Worm (Caenorhabditis elegans) whole organism, late embryonic: ENCODE data around the gene ldb-1.

Experiments
- C08G9.2 ChIP-seq: sonication (generic microtip); optimal IDR thresholded peaks from 2 replicates; lab custom pipeline; 2016; ENCODE audit warnings: mild to moderate bottlenecking, missing genetic modification characterization, moderate library complexity, missing compliant biosample characterization
- K02D7.2 ChIP-seq: sonication (generic microtip); optimal IDR thresholded peaks from 2 replicates; lab custom pipeline; 2017; ENCODE audit warnings: mild to moderate bottlenecking, missing genetic modification characterization, missing compliant biosample characterization
- K09A11.1 ChIP-seq: sonication (generic microtip); optimal IDR thresholded peaks from 2 replicates; lab custom pipeline; 2017; ENCODE audit warnings: antibody characterized with exemption, mild to moderate bottlenecking, missing genetic modification characterization, missing compliant biosample characterization; ENCODE audit not compliant: insufficient read depth
- T23F11.4 ChIP-seq: fragments of 200-800 bp; sonication (Bioruptor generic); optimal IDR thresholded peaks from 2 replicates; lab custom pipeline; 2018; ENCODE audit warnings: mild to moderate bottlenecking, missing genetic modification characterization, missing compliant biosample characterization
- ceh-2 ChIP-seq: sonication (generic microtip); optimal IDR thresholded peaks from 2 replicates; lab custom pipeline; 2016; ENCODE audit warnings: missing genotype, missing genetic modification characterization, missing compliant biosample characterization
- ceh-22 ChIP-seq: sonication (generic microtip); optimal IDR thresholded peaks from 2 replicates; lab custom pipeline; 2017; ENCODE audit warnings: missing biosample characterization, missing genetic modification characterization
- ceh-24 ChIP-seq: sonication (generic microtip); optimal IDR thresholded peaks from 2 replicates; lab custom pipeline; 2016; ENCODE audit warnings: mild to moderate bottlenecking, missing genetic modification characterization, missing compliant biosample characterization
- ceh-31 ChIP-seq: sonication (generic microtip); optimal IDR thresholded peaks from 2 replicates; lab custom pipeline; 2016; ENCODE audit warnings: missing genetic modification characterization, missing compliant biosample characterization
- ceh-34 ChIP-seq: sonication (generic microtip); optimal IDR thresholded peaks from 2 replicates; lab custom pipeline; 2016; ENCODE audit warnings: mild to moderate bottlenecking, missing genetic modification characterization, missing compliant biosample characterization
- ceh-45 ChIP-seq: fragments of 200-800 bp; sonication (Bioruptor generic); IDR thresholded peaks from 2 replicates; pipeline ENCODE4 v1.3.6; 2022; ENCODE audit warnings: missing genetic modification reagents, missing genetic modification characterization, missing compliant biosample characterization
- ceh-48 ChIP-seq: sonication (generic microtip); optimal IDR thresholded peaks from 2 replicates; lab custom pipeline; 2016; ENCODE audit warnings: missing genetic modification characterization, inconsistent platforms, missing compliant biosample characterization
- ceh-6 ChIP-seq: fragments of 200-800 bp; sonication (Bioruptor generic); optimal IDR thresholded peaks from 2 replicates; lab custom pipeline; 2018; ENCODE audit warnings: mild to moderate bottlenecking, missing genetic modification characterization, missing compliant biosample characterization
- ceh-9 ChIP-seq: sonication (generic microtip); optimal IDR thresholded peaks from 2 replicates; lab custom pipeline; 2016; ENCODE audit warnings: mild to moderate bottlenecking, missing genetic modification characterization, inconsistent platforms, missing compliant biosample characterization
- che-1 ChIP-seq: sonication (generic microtip); optimal IDR thresholded peaks from 2 replicates; lab custom pipeline; 2016; ENCODE audit warnings: mild to moderate bottlenecking, missing genetic modification characterization, missing compliant biosample characterization
- elt-4 ChIP-seq: sonication (generic microtip); optimal IDR thresholded peaks from 2 replicates; lab custom pipeline; 2016; ENCODE audit warnings: missing genetic modification characterization, missing compliant biosample characterization
- fax-1 ChIP-seq: sonication (generic microtip); optimal IDR thresholded peaks from 2 replicates; lab custom pipeline; 2016; ENCODE audit warnings: missing genotype, missing genetic modification characterization, missing compliant biosample characterization
- fkh-6 ChIP-seq: sonication (generic microtip); optimal IDR thresholded peaks from 2 replicates; lab custom pipeline; 2016; ENCODE audit warnings: missing genetic modification characterization, missing compliant biosample characterization
- hlh-13 ChIP-seq: fragments of 200-800 bp; sonication (Bioruptor generic); optimal IDR thresholded peaks from 2 replicates; lab custom pipeline; 2018; ENCODE audit warnings: mild to moderate bottlenecking, missing genetic modification characterization, missing compliant biosample characterization
- hlh-30 ChIP-seq: sonication (generic microtip); optimal IDR thresholded peaks from 2 replicates; lab custom pipeline; 2017; ENCODE audit warnings: antibody characterized with exemption, missing genetic modification characterization, missing compliant biosample characterization; ENCODE audit not compliant: insufficient read depth
- lim-6 ChIP-seq: sonication (generic microtip); optimal IDR thresholded peaks from 2 replicates; lab custom pipeline; 2016; ENCODE audit warnings: missing genetic modification characterization, missing compliant biosample characterization
- lin-11 ChIP-seq: fragments of 200-800 bp; sonication (Bioruptor generic); optimal IDR thresholded peaks from 2 replicates; lab custom pipeline; 2018; ENCODE audit warnings: mild to moderate bottlenecking, missing genetic modification characterization, missing compliant biosample characterization
- madf-2 ChIP-seq: sonication (generic microtip); optimal IDR thresholded peaks from 2 replicates; lab custom pipeline; 2017; ENCODE audit warnings: missing genetic modification characterization, missing compliant biosample characterization
- mec-3 ChIP-seq: sonication (generic microtip); optimal IDR thresholded peaks from 2 replicates; lab custom pipeline; 2016; ENCODE audit warnings: borderline replicate concordance, missing genetic modification characterization, missing compliant biosample characterization
- nfya-1 ChIP-seq: sonication (generic microtip); optimal IDR thresholded peaks from 2 replicates; lab custom pipeline; 2017; ENCODE audit warnings: missing genetic modification characterization, mild to moderate bottlenecking, missing compliant biosample characterization, antibody characterized with exemption, moderate library complexity
- nhr-232 ChIP-seq: sonication (generic microtip); optimal IDR thresholded peaks from 2 replicates; lab custom pipeline; 2016; ENCODE audit warnings: missing genetic modification characterization, missing compliant biosample characterization
- npax-4 ChIP-seq: sonication (generic microtip); optimal IDR thresholded peaks from 2 replicates; lab custom pipeline; 2016; ENCODE audit warnings: missing genetic modification characterization, missing compliant biosample characterization
- pag-3 ChIP-seq: sonication (generic microtip); optimal IDR thresholded peaks from 2 replicates; lab custom pipeline; 2016; ENCODE audit warnings: missing compliant biosample characterization, missing genetic modification characterization, borderline replicate concordance
- pat-9 ChIP-seq: fragments of 200-800 bp; sonication (Bioruptor generic); optimal IDR thresholded peaks from 2 replicates; lab custom pipeline; 2018; ENCODE audit warnings: mild to moderate bottlenecking, missing genetic modification characterization, moderate library complexity, missing compliant biosample characterization
- pax-1 ChIP-seq: fragments of 150-350 bp; optimal IDR thresholded peaks from 2 replicates; lab custom pipeline; 2014; ENCODE audit warnings: missing biosample characterization, missing genetic modification characterization
- pha-4 ChIP-seq: fragments of 150-350 bp; optimal IDR thresholded peaks from 2 replicates; lab custom pipeline; 2018; ENCODE audit warnings: missing biosample characterization, missing genetic modification reagents, missing genetic modification characterization
- ref-2 ChIP-seq: sonication (generic microtip); optimal IDR thresholded peaks from 2 replicates; lab custom pipeline; 2016; ENCODE audit warnings: missing genetic modification characterization, missing compliant biosample characterization
- sdc-2 ChIP-seq: sonication (generic microtip); optimal IDR thresholded peaks from 2 replicates; lab custom pipeline; 2016; ENCODE audit warnings: missing genotype, missing genetic modification characterization, missing compliant biosample characterization
- sox-2 ChIP-seq: fragments of 200-800 bp; sonication (Bioruptor generic); IDR thresholded peaks from 2 replicates; pipeline ENCODE4 v1.3.6; 2022; ENCODE audit warnings: missing genetic modification reagents, missing genetic modification characterization, missing compliant biosample characterization
- sox-4 ChIP-seq: sonication (generic microtip); optimal IDR thresholded peaks from 2 replicates; lab custom pipeline; 2017; ENCODE audit warnings: mild to moderate bottlenecking, missing genetic modification characterization, inconsistent platforms, missing compliant biosample characterization
- syd-9 ChIP-seq: sonication (generic microtip); optimal IDR thresholded peaks from 2 replicates; lab custom pipeline; 2016; ENCODE audit warnings: mild to moderate bottlenecking, missing genetic modification characterization, moderate library complexity, missing compliant biosample characterization
- tbx-2 ChIP-seq: sonication (generic microtip); optimal IDR thresholded peaks from 2 replicates; lab custom pipeline; 2016; ENCODE audit warnings: missing genetic modification characterization, missing compliant biosample characterization
- tbx-7 ChIP-seq: sonication (generic microtip); optimal IDR thresholded peaks from 2 replicates; lab custom pipeline; 2016; ENCODE audit warnings: missing genotype, missing genetic modification characterization, missing compliant biosample characterization
- unc-55 ChIP-seq: sonication (generic microtip); optimal IDR thresholded peaks from 2 replicates; lab custom pipeline; 2017; ENCODE audit warnings: missing biosample characterization, missing genetic modification reagents, missing genetic modification characterization
- zip-5 ChIP-seq: sonication (generic microtip); optimal IDR thresholded peaks from 2 replicates; lab custom pipeline; 2016; ENCODE audit warnings: missing genetic modification characterization, missing compliant biosample characterization
- ztf-16 ChIP-seq: sonication (generic microtip); optimal IDR thresholded peaks from 2 replicates; lab custom pipeline; 2017; ENCODE audit warnings: missing genetic modification characterization, missing compliant biosample characterization

ldb-1 gene

DNA sequence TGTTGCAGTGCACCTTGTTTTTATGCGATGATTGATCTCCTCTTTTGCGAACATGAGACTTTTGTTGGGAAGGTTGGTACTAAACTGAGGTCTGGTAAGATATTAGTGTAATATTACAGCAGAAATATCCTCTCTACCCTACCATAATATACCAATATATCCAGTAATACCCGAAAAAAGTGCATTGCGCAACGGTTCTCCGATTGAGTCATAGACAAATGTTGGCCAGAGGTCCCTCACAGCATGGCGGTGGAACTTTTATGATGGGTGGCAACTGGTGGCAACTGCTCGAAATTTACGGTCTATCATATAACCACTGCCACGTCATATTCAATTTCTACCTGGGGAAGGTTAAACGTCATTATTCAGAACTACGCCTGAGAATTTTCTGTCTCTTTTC lies 39.4 kb upstream of the ldb-1 start:
- TF ChIP-seq ceh-24 (tag; lab: Kevin White, UChicago) (no peak), hlh-30 (tag; lab: Kevin White, UChicago) (no peak)

DNA sequence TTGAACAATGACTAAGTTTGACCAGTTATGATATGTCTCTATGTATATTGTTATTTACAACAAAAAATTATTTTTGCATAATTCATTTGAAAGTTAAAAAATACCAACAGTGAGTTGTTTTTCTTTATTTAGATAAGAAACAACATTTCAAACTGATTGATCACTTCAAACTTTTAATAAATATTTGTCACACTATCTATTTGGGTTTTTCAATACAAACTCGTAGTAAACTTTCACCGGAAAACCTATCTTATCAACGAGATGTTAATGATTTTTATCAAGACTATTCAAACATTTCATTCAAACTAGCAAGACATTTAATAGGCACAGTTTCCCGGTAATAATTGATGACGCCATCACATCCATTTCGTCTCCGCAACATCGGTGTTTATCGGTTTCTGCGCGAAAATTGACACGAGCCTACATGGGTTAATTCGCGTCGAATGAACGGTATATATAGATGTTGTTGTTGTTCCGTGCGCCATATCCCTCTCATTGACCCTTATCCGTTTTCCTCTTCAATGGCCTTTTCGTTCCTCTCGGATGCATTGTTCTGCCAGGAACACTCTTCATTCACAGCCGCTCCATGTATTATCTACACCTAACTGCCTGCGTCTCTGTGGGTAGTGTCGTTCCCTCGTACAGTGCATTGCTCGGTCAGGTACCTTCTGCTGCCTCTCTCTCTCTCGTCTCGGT lies 38.4 kb upstream of the ldb-1 start:
- TF ChIP-seq pax-1, result no peak
- no peak for TF ChIP-seq nhr-232 (tag; lab: Kevin White, UChicago)
- no peak for TF ChIP-seq ceh-34 (tag; lab: Kevin White, UChicago)
- no peak for TF ChIP-seq hlh-13
- no peak for TF ChIP-seq T23F11.4 (GFP tag; lab: Kevin White, UChicago)
- TF ChIP-seq ceh-9, result no peak
- no peak for TF ChIP-seq pat-9 (tag; lab: Kevin White, UChicago)
- no peak for TF ChIP-seq ceh-22 (tag; lab: Kevin White, UChicago)
- TF ChIP-seq sdc-2 (tag; lab: Kevin White, UChicago), result peak; percentile 52
- TF ChIP-seq ceh-2, result peak; percentile 40
- TF ChIP-seq npax-4 (tag; lab: Kevin White, UChicago), result no peak
- no peak for TF ChIP-seq unc-55 (GFP tag; lab: Kevin White, UChicago)
- peak; percentile 64 for TF ChIP-seq ceh-31 (tag; lab: Kevin White, UChicago)
- peak; percentile 20 for TF ChIP-seq fkh-6
- TF ChIP-seq C08G9.2, result no peak
- TF ChIP-seq hlh-30 (tag; lab: Kevin White, UChicago), result no peak
- TF ChIP-seq pag-3 (tag; lab: Kevin White, UChicago), result no peak
- TF ChIP-seq elt-4, result no peak
- no peak for TF ChIP-seq madf-2 (tag; lab: Kevin White, UChicago)
- TF ChIP-seq ceh-24 (tag; lab: Kevin White, UChicago), result no peak
- TF ChIP-seq ref-2, result peak; percentile 78
- peak; percentile 23 for TF ChIP-seq nfya-1 (tag; lab: Kevin White, UChicago)
- no peak for TF ChIP-seq pha-4 (tag; lab: Kevin White, UChicago)
- no peak for TF ChIP-seq sox-4 (tag; lab: Kevin White, UChicago)
- TF ChIP-seq sox-2 (GFP tag; lab: Robert Waterston, UW), result peak; percentile 67
- peak; percentile 69 for TF ChIP-seq tbx-2 (tag; lab: Kevin White, UChicago)
- peak; percentile 14 for TF ChIP-seq syd-9 (tag; lab: Kevin White, UChicago)
- TF ChIP-seq ceh-6 (GFP tag; lab: Kevin White, UChicago), result no peak
- no peak for TF ChIP-seq ztf-16
- TF ChIP-seq K09A11.1 (tag; lab: Kevin White, UChicago), result no peak

DNA sequence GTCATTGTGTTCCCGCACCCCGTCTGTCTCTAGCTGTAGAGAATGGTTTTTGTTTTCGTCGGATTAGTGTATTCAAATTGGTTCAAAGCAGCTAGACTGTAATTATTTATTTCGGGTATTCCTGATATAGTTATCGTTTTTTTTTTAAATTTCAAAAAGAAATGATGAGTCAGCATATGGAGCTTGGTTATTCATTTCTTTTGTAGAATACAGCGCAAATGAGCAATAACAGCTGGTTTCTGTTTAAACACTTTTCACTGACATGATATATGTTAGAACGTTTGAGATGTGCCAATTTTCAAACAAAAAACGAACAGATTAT lies 37.9 kb upstream of the ldb-1 start:
- TF ChIP-seq sox-2 (GFP tag; lab: Robert Waterston, UW), result no peak
- no peak for TF ChIP-seq ztf-16
- no peak for TF ChIP-seq lin-11 (tag; lab: Kevin White, UChicago)
- no peak for TF ChIP-seq mec-3
- no peak for TF ChIP-seq zip-5
- no peak for TF ChIP-seq ceh-45 (GFP tag; lab: Robert Waterston, UW)
- no peak for TF ChIP-seq sox-4 (tag; lab: Kevin White, UChicago)
- no peak for TF ChIP-seq ceh-2
- no peak for TF ChIP-seq che-1
- TF ChIP-seq lim-6 (tag; lab: Kevin White, UChicago), result no peak
- no peak for TF ChIP-seq fax-1 (tag; lab: Kevin White, UChicago)
- TF ChIP-seq tbx-2 (tag; lab: Kevin White, UChicago), result no peak
- no peak for TF ChIP-seq K02D7.2 (tag; lab: Kevin White, UChicago)
- no peak for TF ChIP-seq ceh-9
- TF ChIP-seq ceh-48 (tag; lab: Kevin White, UChicago), result no peak
- no peak for TF ChIP-seq npax-4 (tag; lab: Kevin White, UChicago)
- TF ChIP-seq nhr-232 (tag; lab: Kevin White, UChicago), result no peak
- no peak for TF ChIP-seq nfya-1 (tag; lab: Kevin White, UChicago)
- TF ChIP-seq tbx-7 (tag; lab: Kevin White, UChicago), result no peak
